Worm (Caenorhabditis elegans): ENCODE results near the gene papl-1.

DNA sequence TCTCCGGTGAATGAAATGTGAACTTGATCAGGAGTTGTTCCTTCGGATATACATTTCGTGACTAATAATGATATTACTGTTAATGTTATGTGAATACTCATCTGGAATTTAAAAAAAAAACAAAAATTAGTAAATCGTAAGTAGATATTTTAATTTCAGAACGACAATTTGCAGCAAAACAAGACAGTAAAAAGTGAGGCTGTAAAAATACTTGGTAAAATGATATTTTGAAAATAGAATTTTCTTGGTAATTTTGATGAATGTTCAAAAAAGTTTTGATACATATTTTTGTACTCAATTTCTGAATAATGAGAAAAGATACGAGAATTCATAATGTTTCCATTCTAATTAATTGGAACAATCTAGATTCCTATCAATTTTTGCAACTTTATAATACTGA is at the start of gene papl-1:
- TF ChIP-seq him-1 (tag; optimal IDR thresholded peaks at IDR 0.05) (no peak), W03F9.2 (tag; optimal IDR thresholded peaks at IDR 0.05) (no peak)

Measured in whole organism, L4/young adult.